Worm (Caenorhabditis elegans) whole organism, L3 larva: Measurements from ENCODE around the gene K08H2.2.

ENCODE experiments used
- aly-2 ChIP-seq: fragments of 150-350 bp; optimal IDR thresholded peaks from 2 replicates; lab custom pipeline; 2014; ENCODE audit warnings: missing biosample characterization, missing genetic modification characterization
- ceh-28 ChIP-seq: fragments of 150-350 bp; optimal IDR thresholded peaks from 2 replicates; lab custom pipeline; 2014; ENCODE audit warnings: missing biosample characterization, missing genetic modification reagents, missing genetic modification characterization
- ceh-82 ChIP-seq: fragments of 150-350 bp; optimal IDR thresholded peaks from 2 replicates; lab custom pipeline; 2014; ENCODE audit warnings: missing biosample characterization, missing genetic modification characterization
- daf-12 ChIP-seq: fragments of 150-350 bp; optimal IDR thresholded peaks from 2 replicates; lab custom pipeline; 2014; ENCODE audit warnings: missing biosample characterization, missing genetic modification reagents, missing genetic modification characterization
- elt-1 ChIP-seq: fragments of 150-350 bp; optimal IDR thresholded peaks from 2 replicates; lab custom pipeline; 2014; ENCODE audit warnings: missing biosample characterization, missing genetic modification characterization
- elt-3 ChIP-seq, 3 experiments: fragments of 150-350 bp in 1 of 3; sonication (generic microtip) in 2 of 3; optimal IDR thresholded peaks; 2 replicates in 2 of 3; 4 replicates in 1 of 3; lab custom pipeline; 2014 to 2017; ENCODE audit warnings: missing biosample characterization in 3 of 3, missing genetic modification characterization in 3 of 3
- lin-15B ChIP-seq: fragments of 150-350 bp; optimal IDR thresholded peaks from 2 replicates; lab custom pipeline; 2014; ENCODE audit warnings: missing biosample characterization, missing genetic modification characterization
- lin-39 ChIP-seq: fragments of 150-350 bp; optimal IDR thresholded peaks from 2 replicates; lab custom pipeline; 2018; ENCODE audit warnings: missing biosample characterization, missing genetic modification reagents, missing genetic modification characterization
- nhr-11 ChIP-seq: fragments of 150-350 bp; optimal IDR thresholded peaks from 2 replicates; lab custom pipeline; 2014; ENCODE audit warnings: missing biosample characterization, missing genetic modification characterization
- nhr-28 ChIP-seq: fragments of 150-350 bp; optimal IDR thresholded peaks from 2 replicates; lab custom pipeline; 2014; ENCODE audit warnings: missing biosample characterization, missing genetic modification characterization
- skn-1 ChIP-seq: fragments of 150-350 bp; optimal IDR thresholded peaks from 2 replicates; lab custom pipeline; 2014; ENCODE audit warnings: missing biosample characterization, missing genetic modification characterization
- unc-62 ChIP-seq: fragments of 150-350 bp; sonication (generic microtip); optimal IDR thresholded peaks from 4 replicates; lab custom pipeline; 2014; ENCODE audit warnings: missing biosample characterization, missing genetic modification reagents, missing genetic modification characterization

- no peak for TF ChIP-seq skn-1 (tag; lab: Kevin White, UChicago)
- TF ChIP-seq daf-12: no peak
- no peak for TF ChIP-seq elt-3 (tag; optimal IDR thresholded peaks at IDR 0.05; lab: Kevin White, UChicago)
- TF ChIP-seq ceh-28 (tag; lab: Kevin White, UChicago): no peak
- no peak for TF ChIP-seq lin-15B
- TF ChIP-seq elt-1 (tag; lab: Kevin White, UChicago): no peak
- TF ChIP-seq nhr-28 (tag; lab: Kevin White, UChicago): no peak
- no peak for TF ChIP-seq aly-2 (tag; lab: Kevin White, UChicago)
- TF ChIP-seq unc-62 (GFP tag; lab: Kevin White, UChicago): no peak
- no peak for TF ChIP-seq ceh-82
- TF ChIP-seq nhr-11: no peak
- TF ChIP-seq lin-39: no peak
Observed at ce11 chrX:13223437-13223836, 11.3 kb downstream of the K08H2.2 start, which contains the start of gene skr-20.
